Worm (Caenorhabditis elegans) whole organism, L3 larva: Measurements from ENCODE around the gene pes-23.
A peak's percentile ranks its signal among the peaks of the same experiment; 100 is the strongest.

ENCODE experiments used
- R02D3.7 ChIP-seq: fragments of 150-350 bp; optimal IDR thresholded peaks from 2 replicates; lab custom pipeline; 2014; ENCODE audit warnings: missing biosample characterization, missing genetic modification characterization
- aly-2 ChIP-seq: fragments of 150-350 bp; optimal IDR thresholded peaks from 2 replicates; lab custom pipeline; 2014; ENCODE audit warnings: missing biosample characterization, missing genetic modification characterization
- ama-1 ChIP-seq: fragments of 150-350 bp; optimal IDR thresholded peaks from 2 replicates; lab custom pipeline; 2018
- ceh-16 ChIP-seq: sonication (generic microtip); optimal IDR thresholded peaks from 2 replicates; lab custom pipeline; 2017; ENCODE audit warnings: missing biosample characterization, missing genetic modification characterization
- ceh-82 ChIP-seq: fragments of 150-350 bp; optimal IDR thresholded peaks from 2 replicates; lab custom pipeline; 2014; ENCODE audit warnings: missing biosample characterization, missing genetic modification characterization
- ceh-9 ChIP-seq: sonication (generic microtip); optimal IDR thresholded peaks from 2 replicates; lab custom pipeline; 2018; ENCODE audit warnings: missing biosample characterization, missing genetic modification characterization
- egl-27 ChIP-seq: sonication (generic microtip); optimal IDR thresholded peaks from 4 replicates; lab custom pipeline; 2017; ENCODE audit warnings: missing biosample characterization, missing genetic modification reagents, missing genetic modification characterization
- egl-5 ChIP-seq: fragments of 150-350 bp; optimal IDR thresholded peaks from 2 replicates; lab custom pipeline; 2017; ENCODE audit warnings: missing biosample characterization, missing genetic modification reagents, missing genetic modification characterization, inconsistent platforms
- elt-1 ChIP-seq: fragments of 150-350 bp; optimal IDR thresholded peaks from 2 replicates; lab custom pipeline; 2014; ENCODE audit warnings: missing biosample characterization, missing genetic modification characterization
- elt-2 ChIP-seq: sonication (generic microtip); optimal IDR thresholded peaks from 2 replicates; lab custom pipeline; 2016; ENCODE audit warnings: missing genetic modification reagents, mild to moderate bottlenecking, missing genetic modification characterization, missing compliant biosample characterization
- elt-3 ChIP-seq, 3 experiments: fragments of 150-350 bp in 1 of 3; sonication (generic microtip) in 2 of 3; optimal IDR thresholded peaks; 2 replicates in 2 of 3; 4 replicates in 1 of 3; lab custom pipeline; 2014 to 2017; ENCODE audit warnings: missing biosample characterization in 3 of 3, missing genetic modification characterization in 3 of 3
- eor-1 ChIP-seq, 2 experiments: fragments of 150-350 bp; optimal IDR thresholded peaks; 2 replicates each; lab custom pipeline; 2014 to 2018; ENCODE audit warnings: missing biosample characterization in 2 of 2, missing genetic modification characterization in 2 of 2
- fkh-10 ChIP-seq: sonication (generic microtip); optimal IDR thresholded peaks from 2 replicates; lab custom pipeline; 2017; ENCODE audit warnings: missing biosample characterization, missing genetic modification reagents, missing genetic modification characterization
- fkh-2 ChIP-seq: fragments of 150-350 bp; optimal IDR thresholded peaks from 2 replicates; lab custom pipeline; 2014; ENCODE audit warnings: missing biosample characterization, missing genetic modification reagents, missing genetic modification characterization
- fos-1 ChIP-seq: fragments of 150-350 bp; optimal IDR thresholded peaks from 2 replicates; lab custom pipeline; 2014; ENCODE audit warnings: missing biosample characterization, missing genetic modification characterization
- hmg-11 ChIP-seq: sonication (generic microtip); optimal IDR thresholded peaks from 2 replicates; lab custom pipeline; 2016; ENCODE audit warnings: missing genetic modification characterization, missing compliant biosample characterization
- jun-1 ChIP-seq: fragments of 150-350 bp; optimal IDR thresholded peaks from 2 replicates; lab custom pipeline; 2014; ENCODE audit warnings: missing biosample characterization, missing genetic modification reagents, missing genetic modification characterization
- lin-15B ChIP-seq: fragments of 150-350 bp; optimal IDR thresholded peaks from 2 replicates; lab custom pipeline; 2014; ENCODE audit warnings: missing biosample characterization, missing genetic modification characterization
- lin-39 ChIP-seq: fragments of 150-350 bp; optimal IDR thresholded peaks from 2 replicates; lab custom pipeline; 2018; ENCODE audit warnings: missing biosample characterization, missing genetic modification reagents, missing genetic modification characterization
- lsy-12 ChIP-seq: sonication (generic microtip); optimal IDR thresholded peaks from 2 replicates; lab custom pipeline; 2016; ENCODE audit warnings: mild to moderate bottlenecking, missing genetic modification characterization, missing compliant biosample characterization
- mdl-1 ChIP-seq: fragments of 150-350 bp; optimal IDR thresholded peaks from 2 replicates; lab custom pipeline; 2014; ENCODE audit warnings: missing biosample characterization, missing genetic modification characterization
- mml-1 ChIP-seq: fragments of 150-350 bp; sonication (generic microtip); optimal IDR thresholded peaks from 3 replicates; lab custom pipeline; 2014; ENCODE audit warnings: missing biosample characterization, missing genetic modification characterization
- nfya-1 ChIP-seq: sonication (generic microtip); optimal IDR thresholded peaks from 2 replicates; lab custom pipeline; 2017; ENCODE audit warnings: missing genetic modification characterization, mild to moderate bottlenecking, missing compliant biosample characterization, antibody characterized with exemption, moderate library complexity; ENCODE audit not compliant: insufficient read depth
- nhr-11 ChIP-seq: fragments of 150-350 bp; optimal IDR thresholded peaks from 2 replicates; lab custom pipeline; 2014; ENCODE audit warnings: missing biosample characterization, missing genetic modification characterization
- nhr-12 ChIP-seq: fragments of 150-350 bp; optimal IDR thresholded peaks from 2 replicates; lab custom pipeline; 2014; ENCODE audit warnings: missing biosample characterization, missing genetic modification characterization
- nhr-23 ChIP-seq: fragments of 150-350 bp; optimal IDR thresholded peaks from 2 replicates; lab custom pipeline; 2014; ENCODE audit warnings: missing biosample characterization, missing genetic modification reagents, missing genetic modification characterization
- nhr-237 ChIP-seq: fragments of 150-350 bp; optimal IDR thresholded peaks from 2 replicates; lab custom pipeline; 2014; ENCODE audit warnings: missing biosample characterization, missing genetic modification characterization
- nhr-28 ChIP-seq: fragments of 150-350 bp; optimal IDR thresholded peaks from 2 replicates; lab custom pipeline; 2014; ENCODE audit warnings: missing biosample characterization, missing genetic modification characterization
- nhr-67 ChIP-seq: fragments of 150-350 bp; optimal IDR thresholded peaks from 2 replicates; lab custom pipeline; 2014; ENCODE audit warnings: missing biosample characterization, missing genetic modification characterization
- nhr-76 ChIP-seq: fragments of 150-350 bp; sonication (generic microtip); optimal IDR thresholded peaks from 5 replicates; lab custom pipeline; 2014; ENCODE audit warnings: missing biosample characterization, missing genetic modification characterization
- nhr-77 ChIP-seq: fragments of 150-350 bp; optimal IDR thresholded peaks from 2 replicates; lab custom pipeline; 2014; ENCODE audit warnings: missing biosample characterization, missing genetic modification characterization
- pha-4 ChIP-seq: fragments of 150-350 bp; optimal IDR thresholded peaks from 2 replicates; lab custom pipeline; 2014; ENCODE audit warnings: missing biosample characterization, missing genetic modification reagents, missing genetic modification characterization
- pqm-1 ChIP-seq: fragments of 150-350 bp; optimal IDR thresholded peaks from 2 replicates; lab custom pipeline; 2017; ENCODE audit warnings: missing biosample characterization, missing genetic modification characterization, inconsistent platforms
- sea-2 ChIP-seq: fragments of 150-350 bp; sonication (generic microtip); optimal IDR thresholded peaks from 4 replicates; lab custom pipeline; 2014; ENCODE audit warnings: missing biosample characterization, missing genetic modification reagents, missing genetic modification characterization
- skn-1 ChIP-seq: fragments of 150-350 bp; optimal IDR thresholded peaks from 2 replicates; lab custom pipeline; 2014; ENCODE audit warnings: missing biosample characterization, missing genetic modification characterization
- snpc-4 ChIP-seq: fragments of 150-350 bp; optimal IDR thresholded peaks from 2 replicates; lab custom pipeline; 2014; ENCODE audit warnings: missing biosample characterization, missing genetic modification characterization
- unc-39 ChIP-seq: sonication (generic microtip); optimal IDR thresholded peaks from 4 replicates; lab custom pipeline; 2017; ENCODE audit warnings: missing biosample characterization, missing genetic modification characterization
- ztf-11 ChIP-seq: fragments of 150-350 bp; optimal IDR thresholded peaks from 2 replicates; lab custom pipeline; 2014; ENCODE audit warnings: missing biosample characterization, missing genetic modification characterization
- ztf-4 ChIP-seq: fragments of 150-350 bp; optimal IDR thresholded peaks from 2 replicates; lab custom pipeline; 2014; ENCODE audit warnings: missing biosample characterization, missing genetic modification characterization

The pes-23 gene

DNA sequence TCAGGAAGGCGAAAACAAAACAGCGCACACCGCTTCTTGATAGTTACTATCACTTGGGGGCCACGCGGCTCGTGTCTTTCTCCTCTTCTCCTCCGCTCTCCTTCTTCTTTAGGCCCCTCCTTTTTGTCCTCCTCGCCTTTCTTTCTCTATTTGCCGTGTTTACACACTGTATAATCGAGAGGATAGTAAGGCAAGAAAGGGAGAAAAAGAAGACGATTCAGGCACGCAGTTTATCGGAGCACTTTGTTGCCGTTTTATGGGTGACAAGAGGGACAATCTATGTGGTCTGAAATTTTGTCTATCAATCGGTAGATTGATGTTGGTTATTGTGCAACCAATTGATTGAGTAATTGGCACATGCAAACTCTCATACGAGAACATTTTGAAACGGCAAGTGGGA lies 31.0 kb downstream of the pes-23 start, which contains the start of gene F14B8.6:
TSS of gene F14B8.6 (minus strand) at position 292 of the 400 bp plus-strand sequence.
- TF ChIP-seq fkh-2 (no peak), eor-1 (tag; optimal IDR thresholded peaks at IDR 0.05; lab: Kevin White, UChicago) (no peak), mml-1 (tag; lab: Kevin White, UChicago) (no peak), fos-1 (tag; lab: Kevin White, UChicago) (no peak), elt-2 (tag; lab: Kevin White, UChicago) (peak; percentile 82), ceh-82 (tag; lab: Kevin White, UChicago) (no peak), elt-1 (no peak), mdl-1 (no peak), nhr-23 (tag; lab: Kevin White, UChicago) (no peak), R02D3.7 (no peak), ceh-9 (tag; lab: Kevin White, UChicago) (no peak), lin-15B (no peak), nhr-28 (no peak), egl-5 (tag; lab: Kevin White, UChicago) (no peak), fkh-10 (GFP tag; lab: Kevin White, UChicago) (no peak), skn-1 (tag; lab: Kevin White, UChicago) (no peak), nhr-67 (tag; lab: Kevin White, UChicago) (no peak), lin-39 (no peak), ztf-4 (no peak), ztf-11 (tag; lab: Kevin White, UChicago) (no peak), nhr-11 (tag; lab: Kevin White, UChicago) (no peak), ceh-16 (tag; lab: Kevin White, UChicago) (no peak), snpc-4 (tag; lab: Kevin White, UChicago) (no peak), elt-3 (tag; optimal IDR thresholded peaks at IDR 0.05; lab: Kevin White, UChicago) (no peak), nhr-237 (tag; lab: Kevin White, UChicago) (no peak), nhr-77 (tag; lab: Kevin White, UChicago) (no peak), pqm-1 (tag; lab: Kevin White, UChicago) (peak; percentile 78), pha-4 (tag; lab: Kevin White, UChicago) (peak; percentile 56), nhr-12 (tag; lab: Kevin White, UChicago) (no peak), egl-27 (tag; lab: Kevin White, UChicago) (no peak), sea-2 (GFP tag; lab: Kevin White, UChicago) (no peak), unc-39 (no peak), nfya-1 (no peak), jun-1 (peak; percentile 34), lsy-12 (no peak)

DNA sequence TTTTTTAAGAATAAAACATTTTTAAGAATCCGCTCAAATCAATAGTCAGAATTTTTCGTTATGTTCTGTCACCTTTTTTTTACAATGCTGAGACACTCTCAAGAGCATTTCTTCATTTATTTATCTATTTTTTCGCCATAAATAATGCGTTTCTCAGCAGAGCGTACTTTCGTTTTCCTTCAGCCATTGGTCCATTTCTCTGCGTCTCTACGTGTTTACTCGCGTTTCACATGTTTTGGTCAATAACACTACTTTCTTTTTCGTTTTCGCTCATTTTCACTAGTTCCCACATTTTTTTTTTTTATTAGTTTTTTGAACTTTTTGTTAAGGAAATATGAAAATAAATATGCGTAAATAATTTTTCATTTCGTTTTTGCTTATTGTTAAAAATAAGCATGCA lies 33.3 kb downstream of the pes-23 start:
- TF ChIP-seq nhr-23 (tag; lab: Kevin White, UChicago) (peak; percentile 45), R02D3.7 (no peak), ztf-4 (no peak), elt-2 (tag; lab: Kevin White, UChicago) (peak; percentile 32), hmg-11 (tag; lab: Kevin White, UChicago) (peak; percentile 27), pqm-1 (tag; lab: Kevin White, UChicago) (peak; percentile 14), sea-2 (GFP tag; lab: Kevin White, UChicago) (no peak), nfya-1 (peak; percentile 97), fos-1 (tag; lab: Kevin White, UChicago) (no peak), lin-15B (peak; percentile 63), egl-5 (tag; lab: Kevin White, UChicago) (peak; percentile 88), lin-39 (peak; percentile 31), snpc-4 (tag; lab: Kevin White, UChicago) (peak; percentile 39), fkh-10 (GFP tag; lab: Kevin White, UChicago) (peak; percentile 19), pha-4 (tag; lab: Kevin White, UChicago) (peak; percentile 93)

DNA sequence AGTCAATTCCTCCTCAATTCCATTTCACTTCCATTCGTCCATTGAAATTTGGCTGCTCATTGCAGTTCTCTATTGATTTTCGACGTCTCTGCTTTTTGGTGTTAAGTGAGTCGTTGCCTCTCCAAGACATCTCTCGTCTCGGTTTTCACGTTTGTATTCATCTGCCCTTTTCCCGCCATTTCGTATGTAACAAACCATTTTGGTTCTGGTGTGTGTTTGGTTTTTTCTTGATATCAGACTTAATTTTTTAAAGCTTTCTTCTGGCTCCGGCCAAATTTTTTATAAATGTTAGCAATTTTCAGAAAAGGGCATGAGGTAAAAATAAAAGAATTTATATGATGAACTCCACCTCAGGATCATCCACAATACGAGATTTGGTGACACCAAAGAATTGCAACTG lies 34.3 kb downstream of the pes-23 start, which contains the start of gene C16E9.2:
TSS of gene C16E9.2 (plus strand) at position 301 of the 400 bp plus-strand sequence.
- TF ChIP-seq ztf-4, result no peak
- TF ChIP-seq fos-1 (tag; lab: Kevin White, UChicago), result no peak
- TF ChIP-seq elt-3 (tag; optimal IDR thresholded peaks at IDR 0.05; lab: Kevin White, UChicago), result no peak
- TF ChIP-seq nhr-237 (tag; lab: Kevin White, UChicago), result no peak
- TF ChIP-seq elt-1, result no peak
- TF ChIP-seq pha-4 (tag; lab: Kevin White, UChicago), result no peak
- no peak for TF ChIP-seq egl-27 (tag; lab: Kevin White, UChicago)
- no peak for TF ChIP-seq ztf-11 (tag; lab: Kevin White, UChicago)
- no peak for TF ChIP-seq snpc-4 (tag; lab: Kevin White, UChicago)
- no peak for TF ChIP-seq aly-2 (tag; lab: Kevin White, UChicago)
- no peak for TF ChIP-seq skn-1 (tag; lab: Kevin White, UChicago)
- TF ChIP-seq elt-2 (tag; lab: Kevin White, UChicago), result no peak
- no peak for TF ChIP-seq hmg-11 (tag; lab: Kevin White, UChicago)
- TF ChIP-seq nfya-1, result no peak
- TF ChIP-seq mml-1 (tag; lab: Kevin White, UChicago), result no peak
- no peak for TF ChIP-seq egl-5 (tag; lab: Kevin White, UChicago)
- TF ChIP-seq ceh-9 (tag; lab: Kevin White, UChicago), result no peak
- no peak for TF ChIP-seq nhr-76
- TF ChIP-seq nhr-12 (tag; lab: Kevin White, UChicago), result no peak
- TF ChIP-seq ama-1, result no peak
